Fruit fly (Drosophila melanogaster) whole organism, embryonic: Measurements from ENCODE around the gene CG15333.

Experiments used
- Bteb2 ChIP-seq: fragments of 200-800 bp; sonication (Bioruptor generic); optimal IDR thresholded peaks from 2 replicates; lab custom pipeline; 2016; ENCODE audit warnings: missing biosample characterization, missing genetic modification characterization
- CG10366 ChIP-seq: fragments of 200-800 bp; sonication (Bioruptor generic); IDR thresholded peaks from 2 replicates; pipeline ENCODE4 v1.3.6; 2022; ENCODE audit warnings: missing biosample characterization, missing genetic modification characterization
- CG10431 ChIP-seq: fragments of 200-800 bp; sonication (Bioruptor generic); optimal IDR thresholded peaks from 3 replicates; lab custom pipeline; 2018; ENCODE audit warnings: missing biosample characterization, mild to moderate bottlenecking, missing genetic modification characterization
- CG17359 ChIP-seq: fragments of 200-800 bp; sonication (Bioruptor generic); optimal IDR thresholded peaks from 3 replicates; lab custom pipeline; 2018; ENCODE audit warnings: missing biosample characterization, mild to moderate bottlenecking, missing genetic modification characterization, moderate library complexity
- CG17912 ChIP-seq: fragments of 200-800 bp; sonication (Bioruptor generic); optimal IDR thresholded peaks from 2 replicates; lab custom pipeline; 2018; ENCODE audit warnings: missing biosample characterization, mild to moderate bottlenecking, missing genetic modification characterization
- CG1832 ChIP-seq: fragments of 200-800 bp; sonication (Bioruptor generic); optimal IDR thresholded peaks from 2 replicates; lab custom pipeline; 2017; ENCODE audit warnings: missing biosample characterization, mild to moderate bottlenecking, missing genetic modification characterization, inconsistent platforms
- CG30020 ChIP-seq: fragments of 200-800 bp; optimal IDR thresholded peaks from 2 replicates; lab custom pipeline; 2019; ENCODE audit warnings: missing biosample characterization, mild to moderate bottlenecking, missing genetic modification characterization, moderate library complexity
- CG3407 ChIP-seq: fragments of 200-800 bp; sonication (Bioruptor generic); optimal IDR thresholded peaks from 2 replicates; lab custom pipeline; 2018; ENCODE audit warnings: missing biosample characterization, mild to moderate bottlenecking, missing genetic modification characterization
- CG6689 ChIP-seq: fragments of 200-800 bp; sonication (Bioruptor generic); IDR thresholded peaks from 2 replicates; pipeline ENCODE4 v1.3.6; 2022; ENCODE audit warnings: missing biosample characterization, missing genetic modification characterization
- CG9215 ChIP-seq: fragments of 200-800 bp; sonication (Bioruptor generic); IDR thresholded peaks from 2 replicates; pipeline ENCODE4 v1.3.6; 2022; ENCODE audit warnings: missing biosample characterization, missing genetic modification characterization
- CG9797 ChIP-seq: fragments of 200-800 bp; sonication (Bioruptor generic); optimal IDR thresholded peaks from 3 replicates; lab custom pipeline; 2018; ENCODE audit warnings: missing biosample characterization, mild to moderate bottlenecking, missing genetic modification characterization
- CG9817 ChIP-seq: fragments of 200-800 bp; sonication (Bioruptor generic); optimal IDR thresholded peaks from 2 replicates; lab custom pipeline; 2018; ENCODE audit warnings: missing biosample characterization, mild to moderate bottlenecking, missing genetic modification characterization, moderate library complexity
- Deaf1 ChIP-seq: fragments of 200-800 bp; optimal IDR thresholded peaks from 3 replicates; lab custom pipeline; 2019; ENCODE audit warnings: missing biosample characterization, mild to moderate bottlenecking, missing genetic modification characterization, moderate library complexity
- Dll ChIP-seq: fragments of 200-800 bp; sonication (Bioruptor generic); IDR thresholded peaks from 4 replicates; pipeline ENCODE4 v1.3.6; 2022; ENCODE audit warnings: missing biosample characterization, missing genetic modification characterization; ENCODE audit not compliant: partially characterized antibody
- Eip74EF ChIP-seq, 2 experiments: fragments of 200-800 bp in 1 of 2; fragments of >200 bp in 1 of 2; sonication (Bioruptor generic) in 1 of 2; optimal IDR thresholded peaks; 2 replicates each; lab custom pipeline; 2017 to 2019; ENCODE audit warnings: missing biosample characterization in 2 of 2, missing genetic modification characterization in 2 of 2, mild to moderate bottlenecking in 1 of 2, moderate library complexity in 1 of 2
- MESR4 ChIP-seq: fragments of 200-800 bp; sonication (Bioruptor generic); optimal IDR thresholded peaks from 2 replicates; lab custom pipeline; 2018; ENCODE audit warnings: missing biosample characterization, mild to moderate bottlenecking, missing genetic modification characterization, moderate library complexity
- MTF-1 ChIP-seq: fragments of 200-800 bp; sonication (Bioruptor generic); optimal IDR thresholded peaks from 2 replicates; lab custom pipeline; 2018; ENCODE audit warnings: missing biosample characterization, mild to moderate bottlenecking, missing genetic modification characterization, borderline replicate concordance
- Optix ChIP-seq: fragments of 200-800 bp; sonication (Bioruptor generic); IDR thresholded peaks from 3 replicates; pipeline ENCODE4 v1.3.6; 2022; ENCODE audit warnings: missing biosample characterization, missing genetic modification characterization
- Ptx1 ChIP-seq: fragments of 200-800 bp; sonication (Bioruptor generic); IDR thresholded peaks from 2 replicates; pipeline ENCODE4 v1.3.6; 2022; ENCODE audit warnings: missing biosample characterization, missing genetic modification characterization
- Sry-δ ChIP-seq: fragments of 200-800 bp; sonication (Bioruptor generic); optimal IDR thresholded peaks from 2 replicates; lab custom pipeline; 2016; ENCODE audit warnings: missing biosample characterization, missing genetic modification characterization
- Taf1 ChIP-seq: fragments of 200-800 bp; sonication (Bioruptor generic); IDR thresholded peaks from 2 replicates; pipeline ENCODE4 v1.3.6; 2022; ENCODE audit warnings: missing biosample characterization, missing genetic modification characterization
- Xbp1 ChIP-seq: fragments of 200-800 bp; sonication (Bioruptor generic); optimal IDR thresholded peaks from 3 replicates; lab custom pipeline; 2016; ENCODE audit warnings: missing biosample characterization, mild to moderate bottlenecking, missing genetic modification characterization
- ac ChIP-seq: fragments of 200-800 bp; sonication (Bioruptor generic); optimal IDR thresholded peaks from 3 replicates; lab custom pipeline; 2017; ENCODE audit warnings: missing biosample characterization, mild to moderate bottlenecking, missing genetic modification characterization
- ash1 ChIP-seq: fragments of 200-800 bp; sonication (Bioruptor generic); optimal IDR thresholded peaks from 2 replicates; lab custom pipeline; 2018; ENCODE audit warnings: missing biosample characterization, mild to moderate bottlenecking, missing genetic modification characterization
- cg ChIP-seq: fragments of 200-800 bp; sonication (Bioruptor generic); optimal IDR thresholded peaks from 3 replicates; lab custom pipeline; 2019; ENCODE audit warnings: missing biosample characterization, mild to moderate bottlenecking, missing genetic modification characterization, moderate library complexity
- chinmo ChIP-seq: fragments of 200-800 bp; sonication (Bioruptor generic); IDR thresholded peaks from 4 replicates; pipeline ENCODE4 v1.3.6; 2022; ENCODE audit warnings: missing biosample characterization, missing genetic modification characterization; ENCODE audit not compliant: partially characterized antibody
- chm ChIP-seq: fragments of 200-800 bp; sonication (Bioruptor generic); IDR thresholded peaks from 2 replicates; pipeline ENCODE4 v1.3.6; 2022; ENCODE audit warnings: missing biosample characterization, missing genetic modification characterization
- da ChIP-seq: fragments of 200-800 bp; sonication (Bioruptor generic); optimal IDR thresholded peaks from 2 replicates; lab custom pipeline; 2016; ENCODE audit warnings: missing biosample characterization, missing genetic modification characterization
- dm ChIP-seq: fragments of 200-800 bp; sonication (Bioruptor generic); optimal IDR thresholded peaks from 3 replicates; lab custom pipeline; 2016; ENCODE audit warnings: missing biosample characterization, missing genetic modification characterization
- dmrt11E ChIP-seq: fragments of 200-800 bp; sonication (Bioruptor generic); optimal IDR thresholded peaks from 3 replicates; lab custom pipeline; 2018; ENCODE audit warnings: missing biosample characterization, mild to moderate bottlenecking, missing genetic modification characterization, moderate library complexity
- exex ChIP-seq: fragments of 200-800 bp; sonication (Bioruptor generic); optimal IDR thresholded peaks from 4 replicates; lab custom pipeline; 2018; ENCODE audit warnings: missing biosample characterization, mild to moderate bottlenecking, missing genetic modification characterization, moderate library complexity
- hbn ChIP-seq: fragments of 200-800 bp; sonication (Bioruptor generic); IDR thresholded peaks from 2 replicates; pipeline ENCODE4 v1.3.6; 2022; ENCODE audit warnings: missing biosample characterization, missing genetic modification characterization; ENCODE audit not compliant: partially characterized antibody
- inv ChIP-seq: fragments of 200-800 bp; sonication (Bioruptor generic); IDR thresholded peaks from 2 replicates; pipeline ENCODE4 v1.3.6; 2022; ENCODE audit warnings: missing biosample characterization, missing genetic modification characterization; ENCODE audit not compliant: partially characterized antibody
- jumu ChIP-seq: fragments of 200-800 bp; sonication (Bioruptor generic); optimal IDR thresholded peaks from 3 replicates; lab custom pipeline; 2016; ENCODE audit warnings: missing biosample characterization, missing genetic modification characterization
- otp ChIP-seq: fragments of 200-800 bp; sonication (Bioruptor generic); IDR thresholded peaks from 3 replicates; pipeline ENCODE4, ENCODE4 v1.3.6; 2022; ENCODE audit warnings: missing biosample characterization, missing genetic modification characterization
- pzg ChIP-seq: fragments of 200-800 bp; sonication (Bioruptor generic); optimal IDR thresholded peaks from 3 replicates; lab custom pipeline; 2018; ENCODE audit warnings: missing biosample characterization, mild to moderate bottlenecking, missing genetic modification characterization, moderate library complexity
- repo ChIP-seq: fragments of 200-800 bp; sonication (Bioruptor generic); optimal IDR thresholded peaks from 2 replicates; lab custom pipeline; 2016; ENCODE audit warnings: missing biosample characterization, missing genetic modification characterization
- sna ChIP-seq: fragments of 200-800 bp; sonication (Bioruptor generic); IDR thresholded peaks from 2 replicates; pipeline ENCODE4 v1.3.6; 2022; ENCODE audit warnings: missing biosample characterization, missing genetic modification characterization; ENCODE audit not compliant: partially characterized antibody
- so ChIP-seq: fragments of 200-800 bp; sonication (Bioruptor generic); IDR thresholded peaks from 3 replicates; pipeline ENCODE4 v1.3.6; 2022; ENCODE audit warnings: missing biosample characterization, missing genetic modification characterization
- sr ChIP-seq: fragments of 200-800 bp; sonication (Bioruptor generic); IDR thresholded peaks from 3 replicates; pipeline ENCODE4 v1.3.6; 2022; ENCODE audit warnings: missing biosample characterization, missing genetic modification characterization
- stc ChIP-seq: fragments of 200-800 bp; sonication (Bioruptor generic); IDR thresholded peaks from 2 replicates; pipeline ENCODE4 v1.3.6; 2022; ENCODE audit warnings: missing biosample characterization, missing genetic modification characterization
- tap ChIP-seq: fragments of 200-800 bp; optimal IDR thresholded peaks from 3 replicates; lab custom pipeline; 2019; ENCODE audit warnings: missing biosample characterization, mild to moderate bottlenecking, missing genetic modification characterization, moderate library complexity
- tgo ChIP-seq: fragments of 200-800 bp; sonication (Bioruptor generic); IDR thresholded peaks from 3 replicates; pipeline ENCODE4 v1.3.6; 2022; ENCODE audit warnings: missing biosample characterization, missing genetic modification characterization
- ttk ChIP-seq: fragments of 200-800 bp; sonication (Bioruptor generic); IDR thresholded peaks from 2 replicates; pipeline ENCODE4 v2.1.2; 2022; ENCODE audit warnings: missing biosample characterization, missing genetic modification characterization
- z ChIP-seq: fragments of 200-800 bp; sonication (Bioruptor generic); IDR thresholded peaks from 3 replicates; pipeline ENCODE4 v1.3.6; 2022; ENCODE audit warnings: missing biosample characterization, missing genetic modification characterization
- zen ChIP-seq: fragments of 200-800 bp; sonication (Bioruptor generic); optimal IDR thresholded peaks from 3 replicates; lab custom pipeline; 2018; ENCODE audit warnings: missing biosample characterization, mild to moderate bottlenecking, missing genetic modification characterization, moderate library complexity

CG15333 gene

dm6 chrX:8063223-8063674, 42.1 kb upstream of the CG15333 start (continued):
- peak in 1 of 2 experiments; percentile 96 for TF ChIP-seq Eip74EF (GFP tag; optimal IDR thresholded peaks at IDR 0.05; lab: Kevin White, UChicago)
- TF ChIP-seq MTF-1 = no peak
- no peak for TF ChIP-seq CG9817 (tag; lab: Kevin White, UChicago)
- no peak for TF ChIP-seq Xbp1
- no peak for TF ChIP-seq Taf1 (GFP tag; lab: Robert Waterston, UW)
- 0 out of 3 replicates have a peak, but pooled peaks have one; percentile 25 for TF ChIP-seq otp (GFP tag; lab: Robert Waterston, UW)
- TF ChIP-seq CG30020 = no peak
- peak; percentile 63 for TF ChIP-seq cg (GFP tag; lab: Kevin White, UChicago)
- TF ChIP-seq Ptx1 = no peak
- TF ChIP-seq inv (GFP tag; lab: Robert Waterston, UW) = no peak
- no peak for TF ChIP-seq CG6689 (GFP tag; lab: Robert Waterston, UW)
- TF ChIP-seq CG10431 (GFP tag; lab: Kevin White, UChicago) = no peak
- no peak for TF ChIP-seq sr (GFP tag; lab: Robert Waterston, UW)
- TF ChIP-seq repo = no peak
- TF ChIP-seq chm (GFP tag; lab: Robert Waterston, UW) = 0 out of 2 replicates have a peak, but pooled peaks have one; percentile 22
- no peak for TF ChIP-seq jumu (GFP tag; lab: Kevin White, UChicago)
- no peak for TF ChIP-seq MESR4 (GFP tag; lab: Kevin White, UChicago)
- TF ChIP-seq ttk (GFP tag; lab: Robert Waterston, UW) = no peak
- TF ChIP-seq zen (tag; lab: Kevin White, UChicago) = peak; percentile 10
- no peak for TF ChIP-seq sna
- TF ChIP-seq ac = no peak
- no peak for TF ChIP-seq dmrt11E (tag; lab: Kevin White, UChicago)
- no peak for TF ChIP-seq Deaf1
- TF ChIP-seq chinmo (GFP tag; lab: Robert Waterston, UW) = 0 out of 4 replicates have a peak, but pooled peaks have one; percentile 17
- TF ChIP-seq dm (GFP tag; lab: Kevin White, UChicago) = peak; percentile 5
- TF ChIP-seq da (GFP tag; lab: Kevin White, UChicago) = peak; percentile 31
- no peak for TF ChIP-seq exex (tag; lab: Kevin White, UChicago)
- no peak for TF ChIP-seq tap (tag; lab: Kevin White, UChicago)
- TF ChIP-seq CG9215 (GFP tag; lab: Robert Waterston, UW) = no peak
- no peak for TF ChIP-seq pzg (GFP tag; lab: Kevin White, UChicago)
- no peak for TF ChIP-seq tgo

dm6 chrX:8062180-8062480, 41.0 kb upstream of the CG15333 start:
- TF ChIP-seq stc (GFP tag; lab: Robert Waterston, UW) = peak; percentile 5; the same call in 1 of the 2 replicates
- no peak for TF ChIP-seq CG3407 (GFP tag; lab: Kevin White, UChicago)
- TF ChIP-seq hbn (GFP tag; lab: Robert Waterston, UW) = no peak
- TF ChIP-seq chm (GFP tag; lab: Robert Waterston, UW) = 0 out of 2 replicates have a peak, but pooled peaks have one; percentile 8
- TF ChIP-seq CG17912 (GFP tag; lab: Kevin White, UChicago) = no peak
- no peak for TF ChIP-seq Sry-δ (GFP tag; lab: Kevin White, UChicago)
- no peak for TF ChIP-seq jumu (GFP tag; lab: Kevin White, UChicago)
- no peak for TF ChIP-seq ash1 (GFP tag; lab: Kevin White, UChicago)
- no peak for TF ChIP-seq CG1832
- no peak for TF ChIP-seq Bteb2
- no peak for TF ChIP-seq Optix (GFP tag; lab: Robert Waterston, UW)
- TF ChIP-seq so (GFP tag; lab: Robert Waterston, UW) = no peak
- no peak for TF ChIP-seq CG10366 (GFP tag; lab: Robert Waterston, UW)
- no peak for TF ChIP-seq CG17359
- TF ChIP-seq z (GFP tag; lab: Robert Waterston, UW) = peak; percentile 70; the same call in 2 of the 3 replicates
- TF ChIP-seq Dll (GFP tag; lab: Robert Waterston, UW) = no peak
- no peak for TF ChIP-seq CG9797 (GFP tag; lab: Kevin White, UChicago)
